Fruit fly (Drosophila melanogaster): ENCODE measurements around the gene Herc4.

DNA sequence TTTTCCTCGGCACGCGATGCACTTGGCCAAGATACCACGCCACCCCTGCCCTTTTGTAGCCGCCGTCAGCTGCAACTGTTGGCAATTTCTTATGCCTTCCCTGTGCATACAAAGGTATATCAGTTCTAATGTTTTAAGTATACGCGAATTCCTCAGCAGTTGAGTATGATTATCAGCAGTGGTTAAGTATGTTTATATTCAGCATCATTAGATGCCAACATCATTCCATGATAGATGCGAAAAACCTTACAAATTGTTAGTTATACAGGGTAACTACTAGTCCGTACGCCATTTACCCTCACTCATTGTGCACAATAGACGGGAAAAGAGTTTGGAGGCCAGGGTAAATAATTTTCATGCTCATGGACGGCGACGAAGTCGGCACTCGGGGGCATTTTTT is 33.8 kb upstream of the Herc4 start:
- peak; percentile 40; the same call in 1 of the 3 replicates for TF ChIP-seq CG4496 (GFP tag; IDR thresholded peaks at IDR 0.05)
- TF ChIP-seq Ets98B (GFP tag; IDR thresholded peaks at IDR 0.05): peak; percentile 33; the same call in 1 of the 2 replicates
- no peak for TF ChIP-seq gl (tag; optimal IDR thresholded peaks at IDR 0.05)
- no peak for TF ChIP-seq Snoo (tag; optimal IDR thresholded peaks at IDR 0.05)
